Worm (Caenorhabditis elegans): ENCODE data around the gene ZC239.21.

DNA sequence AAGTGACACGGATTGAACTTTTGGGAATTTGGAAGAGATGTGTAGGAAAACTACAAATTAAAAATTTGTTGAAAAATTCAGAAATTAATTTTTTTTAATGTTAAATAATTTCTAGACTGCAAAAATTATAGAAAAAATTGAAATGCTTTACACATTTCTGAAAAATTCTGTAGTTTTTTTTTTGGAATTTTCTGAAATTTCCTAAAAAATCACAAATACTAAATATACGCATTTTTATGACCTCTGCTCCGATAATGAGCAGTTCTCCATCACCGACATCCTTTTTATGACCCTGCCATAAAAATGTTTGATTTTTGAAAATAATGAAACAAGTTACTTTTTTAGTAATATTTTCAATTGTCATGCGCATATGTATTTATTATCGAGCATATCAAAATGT is 38.0 kb downstream of the ZC239.21 start:
- no peak for TF ChIP-seq ets-4 (GFP tag; optimal IDR thresholded peaks at IDR 0.05)
- TF ChIP-seq ztf-6 (GFP tag; IDR thresholded peaks at IDR 0.05), result no peak
- no peak for TF ChIP-seq pha-4 (tag; optimal IDR thresholded peaks at IDR 0.05)
